Worm (Caenorhabditis elegans) whole organism, L1 larva: Measurements from ENCODE around the gene unc-132.

Source experiments
- C34B4.2 ChIP-seq: sonication (generic microtip); optimal IDR thresholded peaks from 2 replicates; lab custom pipeline; 2017; ENCODE audit warnings: mild to moderate bottlenecking, missing genetic modification characterization, missing compliant biosample characterization
- Y116A8C.19 ChIP-seq: sonication (generic microtip); optimal IDR thresholded peaks from 2 replicates; lab custom pipeline; 2016; ENCODE audit warnings: missing compliant biosample characterization, missing genetic modification characterization, borderline replicate concordance
- aha-1 ChIP-seq: fragments of 150-350 bp; optimal IDR thresholded peaks from 2 replicates; lab custom pipeline; 2014; ENCODE audit warnings: missing biosample characterization, missing genetic modification characterization
- alr-1 ChIP-seq: fragments of 200-800 bp; sonication (Bioruptor generic); optimal IDR thresholded peaks from 2 replicates; lab custom pipeline; 2018; ENCODE audit warnings: borderline replicate concordance, mild to moderate bottlenecking, missing genetic modification characterization, missing compliant biosample characterization
- ama-1 ChIP-seq: fragments of 150-350 bp; optimal IDR thresholded peaks from 2 replicates; lab custom pipeline; 2014
- blmp-1 ChIP-seq: fragments of 150-350 bp; optimal IDR thresholded peaks from 2 replicates; lab custom pipeline; 2014; ENCODE audit warnings: missing biosample characterization, missing genetic modification characterization
- ceh-8 ChIP-seq: fragments of 200-800 bp; sonication (Bioruptor generic); optimal IDR thresholded peaks from 2 replicates; lab custom pipeline; 2018; ENCODE audit warnings: mild to moderate bottlenecking, missing genetic modification characterization, moderate library complexity, missing compliant biosample characterization
- efl-1 ChIP-seq, 4 experiments: fragments of 150-350 bp; optimal IDR thresholded peaks in 3 of 4; peaks in 1 of 4; 1 replicate in 1 of 4; 2 replicates in 3 of 4; lab custom pipeline; 2014; ENCODE audit warnings: missing biosample characterization in 2 of 4, missing genetic modification characterization in 2 of 4, missing genetic modification reagents in 2 of 4
- efl-3 ChIP-seq: fragments of 200-800 bp; sonication (Bioruptor generic); optimal IDR thresholded peaks from 2 replicates; lab custom pipeline; 2018; ENCODE audit warnings: mild to moderate bottlenecking, missing genetic modification characterization, missing compliant biosample characterization
- fkh-10 ChIP-seq: sonication (generic microtip); optimal IDR thresholded peaks from 2 replicates; lab custom pipeline; 2017; ENCODE audit warnings: missing biosample characterization, missing genetic modification reagents, missing genetic modification characterization
- fkh-8 ChIP-seq: sonication (generic microtip); optimal IDR thresholded peaks from 2 replicates; lab custom pipeline; 2016; ENCODE audit warnings: mild to moderate bottlenecking, missing genetic modification characterization, missing compliant biosample characterization
- hpl-2 ChIP-seq: fragments of 150-350 bp; optimal IDR thresholded peaks from 2 replicates; lab custom pipeline; 2014; ENCODE audit warnings: missing biosample characterization, missing genetic modification reagents, missing genetic modification characterization
- lin-13 ChIP-seq: fragments of 150-350 bp; optimal IDR thresholded peaks from 2 replicates; lab custom pipeline; 2014; ENCODE audit warnings: missing biosample characterization, missing genetic modification reagents, missing genetic modification characterization
- lin-14 ChIP-seq: fragments of 200-800 bp; sonication (Bioruptor generic); optimal IDR thresholded peaks from 2 replicates; lab custom pipeline; 2018; ENCODE audit warnings: mild to moderate bottlenecking, missing genetic modification characterization, moderate library complexity, missing compliant biosample characterization
- lsy-2 ChIP-seq, 2 experiments: fragments of 150-350 bp; optimal IDR thresholded peaks; 2 replicates each; lab custom pipeline; 2014; ENCODE audit warnings: missing biosample characterization in 2 of 2, missing genetic modification characterization in 2 of 2
- mdl-1 ChIP-seq, 2 experiments: fragments of 150-350 bp; optimal IDR thresholded peaks; 2 replicates each; lab custom pipeline; 2014 to 2017; ENCODE audit warnings: missing biosample characterization in 2 of 2, missing genetic modification characterization in 2 of 2, inconsistent platforms in 1 of 2
- mep-1 ChIP-seq: fragments of 150-350 bp; optimal IDR thresholded peaks from 2 replicates; lab custom pipeline; 2014; ENCODE audit warnings: missing biosample characterization, missing genetic modification characterization
- nhr-12 ChIP-seq: sonication (generic microtip); optimal IDR thresholded peaks from 2 replicates; lab custom pipeline; 2017; ENCODE audit warnings: missing biosample characterization, missing genetic modification characterization
- nhr-19 ChIP-seq: fragments of 200-800 bp; sonication (Bioruptor generic); conservative IDR thresholded peaks from 2 replicates; pipeline ENCODE4 v1.3.6; 2022; ENCODE audit warnings: missing genetic modification characterization, missing compliant biosample characterization
- nhr-237 ChIP-seq: fragments of 150-350 bp; optimal IDR thresholded peaks from 2 replicates; lab custom pipeline; 2014; ENCODE audit warnings: missing biosample characterization, missing genetic modification characterization
- nhr-47 ChIP-seq: sonication (generic microtip); optimal IDR thresholded peaks from 2 replicates; lab custom pipeline; 2016; ENCODE audit warnings: mild to moderate bottlenecking, missing genetic modification characterization, moderate library complexity, missing compliant biosample characterization
- nhr-77 ChIP-seq: fragments of 150-350 bp; optimal IDR thresholded peaks from 2 replicates; lab custom pipeline; 2014; ENCODE audit warnings: missing biosample characterization, missing genetic modification characterization
- nhr-85 ChIP-seq: sonication (generic microtip); peaks from one replicate; lab custom pipeline; 2016; ENCODE audit warnings: missing genetic modification characterization, inconsistent platforms, missing compliant biosample characterization
- pag-3 ChIP-seq: sonication (generic microtip); optimal IDR thresholded peaks from 2 replicates; lab custom pipeline; 2017; ENCODE audit warnings: missing genetic modification characterization, mild to moderate bottlenecking, missing compliant biosample characterization, antibody characterized with exemption, borderline replicate concordance; ENCODE audit not compliant: insufficient read depth
- pax-3 ChIP-seq: fragments of 200-800 bp; sonication (Bioruptor generic); optimal IDR thresholded peaks from 2 replicates; lab custom pipeline; 2018; ENCODE audit warnings: mild to moderate bottlenecking, missing genetic modification characterization, moderate library complexity, missing compliant biosample characterization
- rnt-1 ChIP-seq: sonication (generic microtip); optimal IDR thresholded peaks from 2 replicates; lab custom pipeline; 2016; ENCODE audit warnings: mild to moderate bottlenecking, missing genetic modification characterization, moderate library complexity, missing compliant biosample characterization
- snpc-4 ChIP-seq: fragments of 150-350 bp; optimal IDR thresholded peaks from 2 replicates; lab custom pipeline; 2014; ENCODE audit warnings: missing biosample characterization, missing genetic modification characterization
- snu-23 ChIP-seq: sonication (generic microtip); optimal IDR thresholded peaks from 2 replicates; lab custom pipeline; 2016; ENCODE audit warnings: missing genetic modification characterization, missing compliant biosample characterization
- sptf-1 ChIP-seq: fragments of 150-350 bp; optimal IDR thresholded peaks from 2 replicates; lab custom pipeline; 2014; ENCODE audit warnings: missing biosample characterization, missing genetic modification characterization
- tbx-2 ChIP-seq: sonication (generic microtip); optimal IDR thresholded peaks from 2 replicates; lab custom pipeline; 2016; ENCODE audit warnings: missing genetic modification characterization, missing compliant biosample characterization
- unc-130 ChIP-seq: fragments of 150-350 bp; optimal IDR thresholded peaks from 2 replicates; lab custom pipeline; 2017; ENCODE audit warnings: missing biosample characterization, missing genetic modification characterization, inconsistent platforms
- unc-30 ChIP-seq: sonication (generic microtip); optimal IDR thresholded peaks from 2 replicates; lab custom pipeline; 2017; ENCODE audit warnings: missing biosample characterization, missing genetic modification characterization
- unc-98 ChIP-seq: fragments of 200-800 bp; sonication (Bioruptor generic); IDR thresholded peaks from 2 replicates; pipeline ENCODE4 v1.3.6; 2022; ENCODE audit warnings: missing genetic modification characterization, missing compliant biosample characterization
- xbp-1 ChIP-seq: sonication (generic microtip); optimal IDR thresholded peaks from 2 replicates; lab custom pipeline; 2016; ENCODE audit warnings: missing genetic modification characterization, missing compliant biosample characterization
- zip-4 ChIP-seq: fragments of 200-800 bp; sonication (Bioruptor generic); optimal IDR thresholded peaks from 2 replicates; lab custom pipeline; 2018; ENCODE audit warnings: mild to moderate bottlenecking, missing genetic modification characterization, moderate library complexity, missing compliant biosample characterization

Gene unc-132

ce11 chrV:3670499-3670898, 16.4 kb upstream of the unc-132 start, which contains the start of gene Y39H10B.3:
Gene Y39H10B.3 (plus strand): TSS chrV:3670799.
- TF ChIP-seq snpc-4 (tag; lab: Kevin White, UChicago) (no peak), hpl-2 (GFP tag; lab: Kevin White, UChicago) (no peak), fkh-8 (no peak), mdl-1 (tag; optimal IDR thresholded peaks at IDR 0.05; lab: Kevin White, UChicago) (no peak), sptf-1 (tag; lab: Kevin White, UChicago) (no peak), zip-4 (GFP tag; lab: Kevin White, UChicago) (no peak), xbp-1 (tag; lab: Kevin White, UChicago) (no peak), pax-3 (tag; lab: Kevin White, UChicago) (no peak), rnt-1 (tag; lab: Kevin White, UChicago) (no peak), snu-23 (GFP tag; lab: Kevin White, UChicago) (no peak), lin-13 (GFP tag; lab: Kevin White, UChicago) (no peak), ceh-8 (GFP tag; lab: Kevin White, UChicago) (no peak), nhr-77 (tag; lab: Kevin White, UChicago) (no peak), fkh-10 (GFP tag; lab: Kevin White, UChicago) (no peak), nhr-47 (tag; lab: Kevin White, UChicago) (no peak), nhr-237 (tag; lab: Kevin White, UChicago) (no peak), unc-98 (no peak), Y116A8C.19 (tag; lab: Kevin White, UChicago) (no peak), unc-130 (no peak), alr-1 (tag; lab: Kevin White, UChicago) (no peak)
- TF ChIP-seq, all 84 proteins: peak for 0

DNA sequence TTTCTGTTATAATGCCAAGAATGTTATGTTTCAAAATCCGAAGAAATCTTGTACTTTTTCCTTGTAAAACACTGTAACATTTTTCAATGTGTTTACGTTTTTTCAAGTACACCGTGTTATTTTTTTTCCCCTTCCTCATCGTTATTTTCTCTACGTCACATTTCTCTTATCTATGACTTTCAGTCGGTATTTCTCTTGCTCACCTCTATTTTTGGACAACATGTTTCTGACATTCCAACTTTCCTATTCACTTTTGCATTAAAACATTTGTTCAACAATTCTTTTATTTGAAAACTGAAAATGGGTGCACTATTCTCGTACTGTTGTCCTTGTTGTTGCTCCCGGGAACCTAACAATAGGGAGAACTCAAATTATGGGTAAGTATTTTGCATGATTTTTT, 13.8 kb upstream of the unc-132 start, which contains the start of gene pals-33:
pals-33 (plus strand) TSS at position 301 of the 400 bp plus-strand sequence.
- no peak for TF ChIP-seq xbp-1 (tag; lab: Kevin White, UChicago)
- no peak for TF ChIP-seq pag-3
- no peak for TF ChIP-seq tbx-2 (tag; lab: Kevin White, UChicago)
- TF ChIP-seq, all 84 proteins: peak for 0

DNA sequence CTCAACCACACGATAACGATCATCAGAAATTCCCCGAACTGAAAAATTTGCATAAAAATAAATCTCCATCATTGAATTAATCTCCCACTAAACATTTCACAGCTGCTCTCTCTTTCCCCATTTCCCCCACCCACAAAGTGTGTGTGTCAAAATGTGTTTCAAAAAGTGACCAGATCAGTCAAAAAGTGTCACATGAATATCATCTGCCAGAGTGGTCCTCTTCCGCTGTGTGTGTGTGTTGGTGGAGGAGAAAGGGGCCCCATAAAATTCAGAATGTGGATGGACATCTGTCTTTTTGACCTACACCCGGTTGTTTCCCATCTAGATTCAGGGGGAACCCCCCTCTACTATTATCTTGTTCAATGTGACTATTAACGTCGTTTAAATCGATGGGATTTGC, 9.7 kb upstream of the unc-132 start:
- no peak for TF ChIP-seq lin-13 (GFP tag; lab: Kevin White, UChicago)
- no peak for TF ChIP-seq efl-3
- TF ChIP-seq rnt-1 (tag; lab: Kevin White, UChicago) = peak; percentile 57
- peak; percentile 42 for TF ChIP-seq unc-130
- TF ChIP-seq nhr-47 (tag; lab: Kevin White, UChicago) = no peak
- TF ChIP-seq nhr-12 (tag; lab: Kevin White, UChicago) = no peak
- TF ChIP-seq lin-14 = peak; percentile 89
- TF ChIP-seq nhr-19 (GFP tag; lab: Robert Waterston, UW) = peak; percentile 44; the same call in 1 of the 2 replicates
- no peak for TF ChIP-seq C34B4.2 (tag; lab: Kevin White, UChicago)
- no peak for TF ChIP-seq aha-1
- TF ChIP-seq lsy-2 (tag; optimal IDR thresholded peaks at IDR 0.05; lab: Kevin White, UChicago) = peak; percentile 23 to 33
- no peak for TF ChIP-seq efl-1 (optimal IDR thresholded peaks at IDR 0.05; lab: Kevin White, UChicago)
- TF ChIP-seq efl-1 (GFP tag; optimal IDR thresholded peaks at IDR 0.05 in 1 of 2; lab: Kevin White, UChicago) = peak in 1 of 2 experiments; percentile 64

DNA sequence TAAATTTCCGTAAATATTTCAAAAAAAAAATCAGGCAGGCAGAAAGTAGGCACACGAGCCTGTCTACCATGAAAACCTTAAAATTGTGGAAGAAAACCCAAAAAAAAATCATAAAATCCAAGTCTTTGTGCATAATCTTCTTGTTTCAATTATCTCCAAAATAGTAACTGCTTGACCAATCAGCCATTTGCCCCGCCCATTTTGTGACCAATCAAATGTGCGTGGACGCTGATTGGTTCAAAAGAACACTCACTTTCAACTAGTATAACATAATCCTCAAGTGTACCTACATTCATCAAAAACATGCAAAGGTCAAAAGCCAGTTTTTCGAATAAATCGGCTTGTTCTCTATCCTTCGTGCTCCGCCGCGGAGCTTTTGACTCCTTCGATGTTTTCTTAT, 8.4 kb upstream of the unc-132 start:
- no peak for TF ChIP-seq ama-1 (lab: Kevin White, UChicago)
- peak; percentile 17 for TF ChIP-seq lin-14

ce11 chrV:3682553-3682952, 4.4 kb upstream of the unc-132 start, which contains the start of gene W08A12.3:
Gene W08A12.3 (plus strand): TSS chrV:3682853.
- peak; percentile 21 for TF ChIP-seq blmp-1 (tag; lab: Kevin White, UChicago)
- peak; percentile 5 for TF ChIP-seq nhr-85 (tag; lab: Kevin White, UChicago)
- TF ChIP-seq unc-30 (tag; lab: Kevin White, UChicago) = no peak
- TF ChIP-seq mep-1 (tag; lab: Kevin White, UChicago) = no peak
